Fruit fly (Drosophila melanogaster): ENCODE results near the gene CG42870.

DNA sequence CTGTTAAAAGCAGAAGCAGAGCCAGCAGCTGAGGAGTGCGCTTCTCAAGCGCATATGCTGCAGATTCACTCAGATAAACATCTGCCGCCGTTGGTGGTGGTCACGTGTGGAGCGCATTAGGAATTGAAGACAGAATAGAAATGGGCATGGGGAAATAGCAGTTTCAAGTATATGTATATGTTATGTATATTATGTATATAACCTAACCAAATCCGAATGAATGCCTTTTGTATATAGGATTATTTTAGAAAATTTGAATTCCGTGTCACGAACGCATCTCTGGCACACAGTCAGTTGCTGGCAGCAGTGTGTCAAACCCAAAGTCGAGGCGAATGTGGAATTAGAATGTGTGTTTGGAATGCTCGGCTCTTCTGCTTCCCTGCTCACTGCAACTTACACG, 46.0 kb downstream of the CG42870 start:
- TF ChIP-seq CG6175 (GFP tag; IDR thresholded peaks at IDR 0.05) (no peak), Atf6 (GFP tag; IDR thresholded peaks at IDR 0.05) (no peak), eve (GFP tag; optimal IDR thresholded peaks at IDR 0.05) (no peak), CG6254 (GFP tag; optimal IDR thresholded peaks at IDR 0.05) (no peak), dimm (GFP tag; IDR thresholded peaks at IDR 0.05) (no peak), Hr78 (GFP tag; optimal IDR thresholded peaks at IDR 0.05) (no peak), CG16779 (GFP tag; IDR thresholded peaks at IDR 0.05) (no peak), CG10431 (GFP tag; optimal IDR thresholded peaks at IDR 0.05) (no peak), NfI (GFP tag; optimal IDR thresholded peaks at IDR 0.05) (no peak), CG4730 (GFP tag; IDR thresholded peaks at IDR 0.05) (no peak), CrebB (tag; optimal IDR thresholded peaks at IDR 0.05) (no peak), CG2875 (GFP tag; optimal IDR thresholded peaks at IDR 0.05) (no peak), sqz (GFP tag; optimal IDR thresholded peaks at IDR 0.05) (no peak), cg (GFP tag; optimal IDR thresholded peaks at IDR 0.05) (no peak)
